Fruit fly (Drosophila melanogaster) whole organism, prepupa: ENCODE data around the gene CG5611.

Source experiments
- Blimp-1 ChIP-seq: fragments of 200-800 bp; sonication (Bioruptor generic); optimal IDR thresholded peaks from 3 replicates; lab custom pipeline; 2017; ENCODE audit warnings: missing biosample characterization, missing genetic modification characterization, mild to moderate bottlenecking, moderate library complexity, missing genetic modification reagents
- CG10631 ChIP-seq: fragments of 200-800 bp; sonication (Bioruptor generic); optimal IDR thresholded peaks from 2 replicates; lab custom pipeline; 2016; ENCODE audit warnings: missing biosample characterization, missing genetic modification characterization
- CG10669 ChIP-seq: fragments of 200-800 bp; sonication (Bioruptor generic); optimal IDR thresholded peaks from 3 replicates; lab custom pipeline; 2018; ENCODE audit warnings: missing biosample characterization, mild to moderate bottlenecking, missing genetic modification characterization, moderate library complexity
- CG11294 ChIP-seq: fragments of 200-800 bp; sonication (Bioruptor generic); IDR thresholded peaks from 2 replicates; pipeline ENCODE4 v1.3.6; 2022; ENCODE audit warnings: missing biosample characterization, missing genetic modification characterization
- CG11762 ChIP-seq: fragments of 200-800 bp; sonication (Bioruptor generic); optimal IDR thresholded peaks from 3 replicates; lab custom pipeline; 2016; ENCODE audit warnings: missing biosample characterization, missing genetic modification characterization; ENCODE audit not compliant: insufficient read depth
- CG15336 ChIP-seq: fragments of 200-800 bp; sonication (Bioruptor generic); IDR thresholded peaks from 2 replicates; pipeline ENCODE4 v1.3.6; 2022; ENCODE audit warnings: missing biosample characterization, missing genetic modification characterization
- CG16779 ChIP-seq: fragments of 200-800 bp; sonication (Bioruptor generic); optimal IDR thresholded peaks from 3 replicates; lab custom pipeline; 2017; ENCODE audit warnings: missing biosample characterization, mild to moderate bottlenecking, missing genetic modification characterization
- CG3032 ChIP-seq: fragments of 200-800 bp; optimal IDR thresholded peaks from 2 replicates; lab custom pipeline; 2019; ENCODE audit warnings: missing biosample characterization, mild to moderate bottlenecking, missing genetic modification characterization, moderate library complexity
- CG31627 ChIP-seq: fragments of 200-800 bp; sonication (Bioruptor generic); optimal IDR thresholded peaks from 3 replicates; lab custom pipeline; 2016; ENCODE audit warnings: missing biosample characterization, missing genetic modification characterization
- CG34406 ChIP-seq: fragments of 200-800 bp; sonication (Bioruptor generic); optimal IDR thresholded peaks from 3 replicates; lab custom pipeline; 2016; ENCODE audit warnings: missing biosample characterization, missing genetic modification characterization
- CG3919 ChIP-seq: fragments of 200-800 bp; sonication (Bioruptor generic); optimal IDR thresholded peaks from 3 replicates; lab custom pipeline; 2016; ENCODE audit warnings: missing biosample characterization, missing genetic modification characterization
- CG4318 ChIP-seq: fragments of 200-800 bp; sonication (Bioruptor generic); optimal IDR thresholded peaks from 3 replicates; lab custom pipeline; 2017; ENCODE audit warnings: missing biosample characterization, mild to moderate bottlenecking, missing genetic modification characterization
- CG6276 ChIP-seq: fragments of 200-800 bp; sonication (Bioruptor generic); optimal IDR thresholded peaks from 2 replicates; lab custom pipeline; 2017; ENCODE audit warnings: missing biosample characterization, mild to moderate bottlenecking, missing genetic modification characterization
- CG6792 ChIP-seq: fragments of 200-800 bp; sonication (Bioruptor generic); optimal IDR thresholded peaks from 3 replicates; lab custom pipeline; 2016; ENCODE audit warnings: missing biosample characterization, missing genetic modification characterization
- CG6808 ChIP-seq: fragments of 200-800 bp; sonication (Bioruptor generic); optimal IDR thresholded peaks from 3 replicates; lab custom pipeline; 2017; ENCODE audit warnings: missing biosample characterization, missing genetic modification characterization, mild to moderate bottlenecking, moderate library complexity, missing genetic modification reagents
- CG6854 ChIP-seq: fragments of 200-800 bp; sonication (Bioruptor generic); optimal IDR thresholded peaks from 2 replicates; lab custom pipeline; 2017; ENCODE audit warnings: missing biosample characterization, mild to moderate bottlenecking, missing genetic modification characterization
- CG8119 ChIP-seq: fragments of 200-800 bp; sonication (Bioruptor generic); IDR thresholded peaks from 3 replicates; pipeline ENCODE4 v1.3.6; 2022; ENCODE audit warnings: missing biosample characterization, missing genetic modification characterization
- CG8319 ChIP-seq: fragments of 200-800 bp; sonication (Bioruptor generic); optimal IDR thresholded peaks from 3 replicates; lab custom pipeline; 2016; ENCODE audit warnings: missing biosample characterization, missing genetic modification characterization
- CG8632 ChIP-seq: fragments of 200-800 bp; sonication (Bioruptor generic); optimal IDR thresholded peaks from 3 replicates; lab custom pipeline; 2016; ENCODE audit warnings: missing biosample characterization, missing genetic modification characterization
- Eip75B ChIP-seq: fragments of 200-800 bp; sonication (Bioruptor generic); optimal IDR thresholded peaks from 3 replicates; lab custom pipeline; 2016; ENCODE audit warnings: missing biosample characterization, missing genetic modification characterization
- Ets96B ChIP-seq: fragments of 200-800 bp; optimal IDR thresholded peaks from 2 replicates; lab custom pipeline; 2019; ENCODE audit warnings: missing biosample characterization, mild to moderate bottlenecking, missing genetic modification characterization, moderate library complexity
- Lpt ChIP-seq: fragments of 200-800 bp; sonication (Bioruptor generic); optimal IDR thresholded peaks from 3 replicates; lab custom pipeline; 2016; ENCODE audit warnings: missing biosample characterization, missing genetic modification characterization
- OdsH ChIP-seq: fragments of 200-800 bp; sonication (Bioruptor generic); optimal IDR thresholded peaks from 3 replicates; lab custom pipeline; 2016; ENCODE audit warnings: missing biosample characterization, missing genetic modification characterization
- Sox14 ChIP-seq: fragments of 200-800 bp; sonication (Bioruptor generic); optimal IDR thresholded peaks from 3 replicates; lab custom pipeline; 2016; ENCODE audit warnings: missing biosample characterization, missing genetic modification characterization
- achi ChIP-seq: fragments of 200-800 bp; sonication (Bioruptor generic); optimal IDR thresholded peaks from 3 replicates; lab custom pipeline; 2016; ENCODE audit warnings: missing biosample characterization, missing genetic modification characterization
- cyc ChIP-seq: fragments of 200-800 bp; sonication (Bioruptor generic); optimal IDR thresholded peaks from 3 replicates; lab custom pipeline; 2016; ENCODE audit warnings: missing biosample characterization, missing genetic modification characterization
- dac ChIP-seq: fragments of 200-800 bp; sonication (Bioruptor generic); optimal IDR thresholded peaks from 2 replicates; lab custom pipeline; 2017; ENCODE audit warnings: missing biosample characterization, mild to moderate bottlenecking, missing genetic modification characterization
- dsx ChIP-seq: fragments of 200-800 bp; optimal IDR thresholded peaks from 3 replicates; lab custom pipeline; 2019; ENCODE audit warnings: missing biosample characterization, mild to moderate bottlenecking, missing genetic modification characterization, moderate library complexity; ENCODE audit not compliant: poor library complexity, severe bottlenecking
- eg ChIP-seq: fragments of 200-800 bp; sonication (Bioruptor generic); IDR thresholded peaks from 3 replicates; pipeline ENCODE4 v1.3.6; 2022; ENCODE audit warnings: missing biosample characterization, missing genetic modification characterization
- esn ChIP-seq: fragments of 200-800 bp; sonication (Bioruptor generic); optimal IDR thresholded peaks from 2 replicates; lab custom pipeline; 2016; ENCODE audit warnings: missing biosample characterization, mild to moderate bottlenecking, missing genetic modification characterization, moderate library complexity
- fd59A ChIP-seq: fragments of 200-800 bp; sonication (Bioruptor generic); optimal IDR thresholded peaks from 2 replicates; lab custom pipeline; 2017; ENCODE audit warnings: missing biosample characterization, mild to moderate bottlenecking, missing genetic modification characterization, missing genetic modification reagents
- fd85E ChIP-seq: fragments of 200-800 bp; sonication (Bioruptor generic); optimal IDR thresholded peaks from 3 replicates; lab custom pipeline; 2016; ENCODE audit warnings: missing biosample characterization, missing genetic modification characterization
- fkh ChIP-seq: fragments of 200-800 bp; sonication (Bioruptor generic); optimal IDR thresholded peaks from 3 replicates; lab custom pipeline; 2017; ENCODE audit warnings: missing biosample characterization, mild to moderate bottlenecking, missing genetic modification characterization, moderate library complexity
- pdm3 ChIP-seq: fragments of 200-800 bp; sonication (Bioruptor generic); optimal IDR thresholded peaks from 3 replicates; lab custom pipeline; 2016; ENCODE audit warnings: missing biosample characterization, missing genetic modification characterization
- ss ChIP-seq, 2 experiments: fragments of 200-800 bp; sonication (Bioruptor generic); optimal IDR thresholded peaks; 2 replicates in 1 of 2; 3 replicates in 1 of 2; lab custom pipeline; 2017 to 2018; ENCODE audit warnings: mild to moderate bottlenecking in 2 of 2, missing biosample characterization in 2 of 2, missing genetic modification characterization in 2 of 2, moderate library complexity in 1 of 2
- vri ChIP-seq: fragments of 200-800 bp; sonication (Bioruptor generic); optimal IDR thresholded peaks from 3 replicates; lab custom pipeline; 2016; ENCODE audit warnings: missing biosample characterization, mild to moderate bottlenecking, missing genetic modification characterization

The CG5611 gene

dm6 chr3R:27677174-27677726 lies 41.4 kb upstream of the CG5611 start, which contains the start of gene Hsdl2 (continued):
- TF ChIP-seq CG11762 (GFP tag; lab: Kevin White, UChicago), result peak; percentile 73
- no peak for TF ChIP-seq CG10631
- TF ChIP-seq CG15336, result peak; percentile 69; the same call in 1 of the 2 replicates
- peak; percentile 92 for TF ChIP-seq CG16779 (tag; lab: Kevin White, UChicago)
- peak; percentile 76 for TF ChIP-seq CG8119 (GFP tag; lab: Robert Waterston, UW)
- no peak for TF ChIP-seq OdsH (GFP tag; lab: Kevin White, UChicago)
- TF ChIP-seq Lpt (GFP tag; lab: Kevin White, UChicago), result peak; percentile 79
- peak; percentile 67 for TF ChIP-seq Ets96B (tag; lab: Kevin White, UChicago)
- TF ChIP-seq fd85E, result peak; percentile 72
- TF ChIP-seq CG10669 (GFP tag; lab: Kevin White, UChicago), result peak; percentile 84
- TF ChIP-seq CG3032 (tag; lab: Kevin White, UChicago), result no peak
- TF ChIP-seq CG8632 (GFP tag; lab: Kevin White, UChicago), result no peak

- no peak for TF ChIP-seq CG31627
- TF ChIP-seq CG6276, result no peak
- TF ChIP-seq CG6792 (GFP tag; lab: Kevin White, UChicago), result no peak
- TF ChIP-seq CG15336, result no peak
- no peak for TF ChIP-seq CG6854
Measured at dm6 chr3R:27662857-27663256, 27.0 kb upstream of the CG5611 start.

- TF ChIP-seq pdm3 (GFP tag; lab: Kevin White, UChicago), result no peak
- TF ChIP-seq CG11294 (GFP tag; lab: Robert Waterston, UW), result no peak
- TF ChIP-seq dac (GFP tag; lab: Kevin White, UChicago), result no peak
- TF ChIP-seq CG11762 (GFP tag; lab: Kevin White, UChicago), result no peak
- no peak for TF ChIP-seq Sox14 (GFP tag; lab: Kevin White, UChicago)
- no peak for TF ChIP-seq CG10669 (GFP tag; lab: Kevin White, UChicago)
- no peak for TF ChIP-seq Eip75B
- TF ChIP-seq achi, result no peak
- TF ChIP-seq vri (GFP tag; lab: Kevin White, UChicago), result no peak
- TF ChIP-seq CG8319 (GFP tag; lab: Kevin White, UChicago), result no peak
- TF ChIP-seq CG31627, result no peak
- TF ChIP-seq fd59A (GFP tag; lab: Kevin White, UChicago), result no peak
Measured at dm6 chr3R:27661971-27662489, 26.2 kb upstream of the CG5611 start, which contains the start of gene unc80. TSS of gene unc80 (plus strand) at chr3R:27662439.

- TF ChIP-seq esn (GFP tag; lab: Kevin White, UChicago), result no peak
- TF ChIP-seq CG31627, result no peak
- TF ChIP-seq CG4318 (GFP tag; lab: Kevin White, UChicago), result no peak
Measured at dm6 chr3R:27661389-27661788, 25.5 kb upstream of the CG5611 start.

- no peak for TF ChIP-seq dac (GFP tag; lab: Kevin White, UChicago)
Measured at dm6 chr3R:27660127-27660579, 24.3 kb upstream of the CG5611 start, which contains the start of gene Mlc1. TSS of gene Mlc1 (minus strand) at chr3R:27660177.

dm6 chr3R:27656686-27657535 lies 21.1 kb upstream of the CG5611 start, which contains the start of gene tau:
TSS of gene tau (minus strand) at chr3R:27656996.
- TF ChIP-seq eg (GFP tag; lab: Robert Waterston, UW), result no peak
- no peak for TF ChIP-seq fkh (GFP tag; lab: Kevin White, UChicago)
- no peak for TF ChIP-seq CG6808 (GFP tag; lab: Kevin White, UChicago)
- TF ChIP-seq cyc (GFP tag; lab: Kevin White, UChicago), result no peak
- TF ChIP-seq ss (GFP tag; optimal IDR thresholded peaks at IDR 0.05; lab: Kevin White, UChicago), result no peak
- no peak for TF ChIP-seq fd59A (GFP tag; lab: Kevin White, UChicago)
- TF ChIP-seq dsx, result no peak
- no peak for TF ChIP-seq Blimp-1 (GFP tag; lab: Kevin White, UChicago)
- TF ChIP-seq CG11294 (GFP tag; lab: Robert Waterston, UW), result no peak
- no peak for TF ChIP-seq CG3919 (GFP tag; lab: Kevin White, UChicago)
- no peak for TF ChIP-seq CG4318 (GFP tag; lab: Kevin White, UChicago)
- no peak for TF ChIP-seq CG8319 (GFP tag; lab: Kevin White, UChicago)
- no peak for TF ChIP-seq CG34406
- no peak for TF ChIP-seq CG11762 (GFP tag; lab: Kevin White, UChicago)
